Fruit fly (Drosophila melanogaster) whole organism, embryonic: ENCODE results near the gene CG5910.
A peak's percentile ranks its signal among the peaks of the same experiment; 100 is the strongest.

Experiments used
- Asciz ChIP-seq: fragments of 200-800 bp; sonication (Bioruptor generic); optimal IDR thresholded peaks from 2 replicates; lab custom pipeline; 2017; ENCODE audit warnings: missing biosample characterization, mild to moderate bottlenecking, missing genetic modification characterization, missing genetic modification reagents
- Bdp1 ChIP-seq: fragments of 200-800 bp; sonication (Bioruptor generic); optimal IDR thresholded peaks from 3 replicates; lab custom pipeline; 2016; ENCODE audit warnings: missing biosample characterization, missing genetic modification characterization
- C15 ChIP-seq: fragments of 200-800 bp; sonication (Bioruptor generic); IDR thresholded peaks from 3 replicates; pipeline ENCODE4 v1.3.6; 2022; ENCODE audit warnings: missing biosample characterization, missing genetic modification characterization
- CG10462 ChIP-seq: fragments of 200-800 bp; sonication (Bioruptor generic); optimal IDR thresholded peaks from 2 replicates; lab custom pipeline; 2016; ENCODE audit warnings: missing biosample characterization, missing genetic modification characterization
- CG12104 ChIP-seq: fragments of 200-800 bp; sonication (Bioruptor generic); optimal IDR thresholded peaks from 3 replicates; lab custom pipeline; 2016; ENCODE audit warnings: missing biosample characterization, missing genetic modification characterization
- CG1233 ChIP-seq: fragments of 200-800 bp; sonication (Bioruptor generic); optimal IDR thresholded peaks from 4 replicates; lab custom pipeline; 2018; ENCODE audit warnings: missing biosample characterization, mild to moderate bottlenecking, missing genetic modification characterization
- CG15269 ChIP-seq: fragments of 200-800 bp; sonication (Bioruptor generic); optimal IDR thresholded peaks from 2 replicates; lab custom pipeline; 2018; ENCODE audit warnings: missing biosample characterization, mild to moderate bottlenecking, missing genetic modification characterization, moderate library complexity
- CG1602 ChIP-seq: fragments of 200-800 bp; sonication (Bioruptor generic); optimal IDR thresholded peaks from 3 replicates; lab custom pipeline; 2016; ENCODE audit warnings: missing biosample characterization, missing genetic modification characterization
- CG1603 ChIP-seq: fragments of 200-800 bp; sonication (Bioruptor generic); optimal IDR thresholded peaks from 2 replicates; lab custom pipeline; 2019; ENCODE audit warnings: missing biosample characterization, mild to moderate bottlenecking, missing genetic modification characterization, moderate library complexity
- CG16813 ChIP-seq: fragments of 200-800 bp; sonication (Bioruptor generic); IDR thresholded peaks from 3 replicates; pipeline ENCODE4 v1.3.6; 2022; ENCODE audit warnings: missing biosample characterization, missing genetic modification characterization; ENCODE audit not compliant: partially characterized antibody
- CG31388 ChIP-seq: fragments of 200-800 bp; sonication (Bioruptor generic); optimal IDR thresholded peaks from 2 replicates; lab custom pipeline; 2016; ENCODE audit warnings: missing biosample characterization, missing genetic modification characterization
- CG32532 ChIP-seq: fragments of 200-800 bp; sonication (Bioruptor generic); IDR thresholded peaks from 2 replicates; pipeline ENCODE4 v1.3.6; 2022; ENCODE audit warnings: missing biosample characterization, missing genetic modification characterization
- CG4707 ChIP-seq: fragments of 200-800 bp; sonication (Bioruptor generic); optimal IDR thresholded peaks from 2 replicates; lab custom pipeline; 2018; ENCODE audit warnings: missing biosample characterization, mild to moderate bottlenecking, missing genetic modification characterization, moderate library complexity
- CG7786 ChIP-seq: fragments of 200-800 bp; sonication (Bioruptor generic); optimal IDR thresholded peaks from 2 replicates; lab custom pipeline; 2016; ENCODE audit warnings: missing biosample characterization, missing genetic modification characterization
- CG8765 ChIP-seq: fragments of 200-800 bp; sonication (Bioruptor generic); IDR thresholded peaks from 2 replicates; pipeline ENCODE4 v1.3.6; 2022; ENCODE audit warnings: missing biosample characterization, missing genetic modification characterization
- CG8924 ChIP-seq: fragments of 200-800 bp; optimal IDR thresholded peaks from 3 replicates; lab custom pipeline; 2019; ENCODE audit warnings: missing biosample characterization, mild to moderate bottlenecking, missing genetic modification characterization, moderate library complexity
- CG9817 ChIP-seq: fragments of 200-800 bp; sonication (Bioruptor generic); optimal IDR thresholded peaks from 2 replicates; lab custom pipeline; 2018; ENCODE audit warnings: missing biosample characterization, mild to moderate bottlenecking, missing genetic modification characterization, moderate library complexity
- CTCF ChIP-seq: fragments of 200-800 bp; sonication (Bioruptor generic); optimal IDR thresholded peaks from 2 replicates; lab custom pipeline; 2017; ENCODE audit warnings: missing biosample characterization, mild to moderate bottlenecking, missing genetic modification characterization, moderate library complexity
- CoRest ChIP-seq: fragments of 200-800 bp; sonication (Bioruptor generic); optimal IDR thresholded peaks from 3 replicates; lab custom pipeline; 2018; ENCODE audit warnings: missing biosample characterization, mild to moderate bottlenecking, missing genetic modification characterization, moderate library complexity
- Dref ChIP-seq: fragments of 200-800 bp; sonication (Bioruptor generic); IDR thresholded peaks from 2 replicates; pipeline ENCODE4 v1.3.6; 2022; ENCODE audit warnings: missing biosample characterization, missing genetic modification characterization
- HHEX ChIP-seq: fragments of 200-800 bp; sonication (Bioruptor generic); optimal IDR thresholded peaks from 3 replicates; lab custom pipeline; 2017; ENCODE audit warnings: missing biosample characterization, mild to moderate bottlenecking, missing genetic modification characterization, missing genetic modification reagents
- Kr ChIP-seq: fragments of 200-800 bp; sonication (Bioruptor generic); optimal IDR thresholded peaks from 2 replicates; lab custom pipeline; 2017; ENCODE audit warnings: missing biosample characterization, mild to moderate bottlenecking, missing genetic modification characterization
- MTF-1 ChIP-seq: fragments of 200-800 bp; sonication (Bioruptor generic); optimal IDR thresholded peaks from 2 replicates; lab custom pipeline; 2018; ENCODE audit warnings: missing biosample characterization, mild to moderate bottlenecking, missing genetic modification characterization, borderline replicate concordance
- Mad ChIP-seq: fragments of 200-800 bp; sonication (Bioruptor generic); optimal IDR thresholded peaks from 2 replicates; lab custom pipeline; 2016; ENCODE audit warnings: missing biosample characterization, missing genetic modification characterization
- Med ChIP-seq: fragments of 200-800 bp; sonication (Bioruptor generic); peaks from one replicate; lab custom pipeline; 2016; ENCODE audit warnings: missing biosample characterization, missing genetic modification characterization, mild to moderate bottlenecking, inconsistent platforms, moderate library complexity
- Mrtf ChIP-seq: fragments of 200-800 bp; sonication (Bioruptor generic); IDR thresholded peaks from 3 replicates; pipeline ENCODE4 v1.3.6; 2022; ENCODE audit warnings: missing biosample characterization, missing genetic modification characterization
- NC2α ChIP-seq: fragments of 200-800 bp; sonication (Bioruptor generic); optimal IDR thresholded peaks from 2 replicates; lab custom pipeline; 2016; ENCODE audit warnings: missing biosample characterization, missing genetic modification characterization
- NC2β ChIP-seq: fragments of 200-800 bp; sonication (Bioruptor generic); optimal IDR thresholded peaks from 2 replicates; lab custom pipeline; 2016; ENCODE audit warnings: missing biosample characterization, missing genetic modification characterization
- Neu2 ChIP-seq: fragments of 200-800 bp; sonication (Bioruptor generic); optimal IDR thresholded peaks from 3 replicates; lab custom pipeline; 2016; ENCODE audit warnings: missing biosample characterization, missing genetic modification characterization, borderline replicate concordance
- Opbp ChIP-seq: fragments of 200-800 bp; sonication (Bioruptor generic); IDR thresholded peaks from 3 replicates; pipeline ENCODE4 v1.3.6; 2022; ENCODE audit warnings: missing biosample characterization, missing genetic modification characterization; ENCODE audit not compliant: partially characterized antibody
- Rx ChIP-seq: fragments of 200-800 bp; sonication (Bioruptor generic); IDR thresholded peaks from 2 replicates; pipeline ENCODE4 v1.3.6; 2022; ENCODE audit warnings: missing biosample characterization, missing genetic modification characterization
- Sox102F ChIP-seq: fragments of 200-800 bp; sonication (Bioruptor generic); optimal IDR thresholded peaks from 2 replicates; lab custom pipeline; 2018; ENCODE audit warnings: missing biosample characterization, mild to moderate bottlenecking, missing genetic modification characterization, moderate library complexity
- amos ChIP-seq: fragments of 200-800 bp; sonication (Bioruptor generic); IDR thresholded peaks from 2 replicates; pipeline ENCODE4 v1.3.6; 2022; ENCODE audit warnings: missing biosample characterization, missing genetic modification characterization; ENCODE audit not compliant: partially characterized antibody
- crol ChIP-seq: fragments of 200-800 bp; sonication (Bioruptor generic); IDR thresholded peaks from 2 replicates; pipeline ENCODE4 v1.3.6; 2022; ENCODE audit warnings: missing biosample characterization, missing genetic modification characterization
- dan ChIP-seq: fragments of 200-800 bp; sonication (Bioruptor generic); IDR thresholded peaks from 2 replicates; pipeline ENCODE4 v1.3.6; 2022; ENCODE audit warnings: missing biosample characterization, missing genetic modification characterization
- en ChIP-seq: fragments of 200-800 bp; sonication (Bioruptor generic); optimal IDR thresholded peaks from 2 replicates; lab custom pipeline; 2016; ENCODE audit warnings: missing biosample characterization, missing genetic modification characterization
- exex ChIP-seq: fragments of 200-800 bp; sonication (Bioruptor generic); optimal IDR thresholded peaks from 4 replicates; lab custom pipeline; 2018; ENCODE audit warnings: missing biosample characterization, mild to moderate bottlenecking, missing genetic modification characterization, moderate library complexity
- jing ChIP-seq: fragments of 200-800 bp; sonication (Bioruptor generic); optimal IDR thresholded peaks from 2 replicates; lab custom pipeline; 2018; ENCODE audit warnings: missing biosample characterization, mild to moderate bottlenecking, missing genetic modification characterization
- ken ChIP-seq: fragments of 200-800 bp; sonication (Bioruptor generic); IDR thresholded peaks from 3 replicates; pipeline ENCODE4 v1.3.6; 2022; ENCODE audit warnings: missing biosample characterization, missing genetic modification characterization
- luna ChIP-seq: fragments of 200-800 bp; sonication (Bioruptor generic); optimal IDR thresholded peaks from 2 replicates; lab custom pipeline; 2016; ENCODE audit warnings: missing biosample characterization, missing genetic modification characterization
- pnt ChIP-seq: fragments of 200-800 bp; sonication (Bioruptor generic); optimal IDR thresholded peaks from 3 replicates; lab custom pipeline; 2016; ENCODE audit warnings: missing biosample characterization, missing genetic modification characterization
- salm ChIP-seq: fragments of 200-800 bp; sonication (Bioruptor generic); optimal IDR thresholded peaks from 2 replicates; lab custom pipeline; 2018; ENCODE audit warnings: missing biosample characterization, mild to moderate bottlenecking, missing genetic modification characterization
- sd ChIP-seq: fragments of 200-800 bp; sonication (Bioruptor generic); optimal IDR thresholded peaks from 3 replicates; lab custom pipeline; 2018; ENCODE audit warnings: missing biosample characterization, mild to moderate bottlenecking, missing genetic modification characterization, moderate library complexity
- sens ChIP-seq: fragments of 200-800 bp; sonication (Bioruptor generic); peaks from one replicate; lab custom pipeline; 2016; ENCODE audit warnings: missing biosample characterization, missing genetic modification characterization
- slou ChIP-seq: fragments of 200-800 bp; sonication (Bioruptor generic); optimal IDR thresholded peaks from 3 replicates; lab custom pipeline; 2016; ENCODE audit warnings: missing biosample characterization, missing genetic modification characterization
- sna ChIP-seq: fragments of 200-800 bp; sonication (Bioruptor generic); IDR thresholded peaks from 2 replicates; pipeline ENCODE4 v1.3.6; 2022; ENCODE audit warnings: missing biosample characterization, missing genetic modification characterization; ENCODE audit not compliant: partially characterized antibody
- sqz ChIP-seq: fragments of 200-800 bp; sonication (Bioruptor generic); optimal IDR thresholded peaks from 3 replicates; lab custom pipeline; 2018; ENCODE audit warnings: missing biosample characterization, mild to moderate bottlenecking, missing genetic modification characterization
- ssp ChIP-seq: fragments of 200-800 bp; sonication (Bioruptor generic); IDR thresholded peaks from 2 replicates; pipeline ENCODE4 v1.3.6; 2022; ENCODE audit warnings: missing biosample characterization, missing genetic modification characterization
- wdn ChIP-seq: fragments of 200-800 bp; sonication (Bioruptor generic); IDR thresholded peaks from 2 replicates; pipeline ENCODE4 v1.3.6; 2022; ENCODE audit warnings: missing biosample characterization, missing genetic modification characterization
- zen ChIP-seq: fragments of 200-800 bp; sonication (Bioruptor generic); optimal IDR thresholded peaks from 3 replicates; lab custom pipeline; 2018; ENCODE audit warnings: missing biosample characterization, mild to moderate bottlenecking, missing genetic modification characterization, moderate library complexity

CG5910 gene

dm6 chr3L:20441632-20442469, at the start of gene CG5910 (continued):
- TF ChIP-seq exex (peak; percentile 63), NC2α (GFP tag; lab: Kevin White, UChicago) (no peak), Sox102F (GFP tag; lab: Kevin White, UChicago) (peak; percentile 88), ssp (GFP tag; lab: Robert Waterston, UW) (peak; percentile 72), MTF-1 (GFP tag; lab: Kevin White, UChicago) (peak; percentile 53), CG10462 (peak; percentile 35), C15 (GFP tag; lab: Robert Waterston, UW) (0 out of 3 replicates have a peak, but pooled peaks have one; percentile 55), Kr (GFP tag; lab: Kevin White, UChicago) (no peak), amos (GFP tag; lab: Robert Waterston, UW) (no peak), luna (GFP tag; lab: Kevin White, UChicago) (no peak), jing (peak; percentile 70), Rx (0 out of 2 replicates have a peak, but pooled peaks have one; percentile 31), Bdp1 (GFP tag; lab: Kevin White, UChicago) (peak; percentile 31), crol (no peak), CG1233 (GFP tag; lab: Kevin White, UChicago) (peak; percentile 89), Mad (GFP tag; lab: Kevin White, UChicago) (no peak), dan (GFP tag; lab: Robert Waterston, UW) (no peak), NC2β (GFP tag; lab: Kevin White, UChicago) (no peak), wdn (GFP tag; lab: Robert Waterston, UW) (peak; percentile 72), CG9817 (tag; lab: Kevin White, UChicago) (peak; percentile 80), Opbp (GFP tag; lab: Robert Waterston, UW) (no peak), CTCF (GFP tag; lab: Kevin White, UChicago) (peak; percentile 36), Dref (GFP tag; lab: Robert Waterston, UW) (no peak), Asciz (GFP tag; lab: Kevin White, UChicago) (peak; percentile 78), CG1602 (peak; percentile 76), sqz (GFP tag; lab: Kevin White, UChicago) (no peak), CG4707 (GFP tag; lab: Kevin White, UChicago) (peak; percentile 34), CG7786 (GFP tag; lab: Kevin White, UChicago) (peak; percentile 22), pnt (GFP tag; lab: Kevin White, UChicago) (peak; percentile 43), CG15269 (tag; lab: Kevin White, UChicago) (peak; percentile 90)

- TF ChIP-seq CG8924, result no peak
- TF ChIP-seq salm (tag; lab: Kevin White, UChicago), result no peak
- no peak for TF ChIP-seq Mrtf (GFP tag; lab: Robert Waterston, UW)
- no peak for TF ChIP-seq CG32532 (GFP tag; lab: Robert Waterston, UW)
- no peak for TF ChIP-seq sna (GFP tag; lab: Robert Waterston, UW)
- TF ChIP-seq ken (GFP tag; lab: Robert Waterston, UW), result no peak
- no peak for TF ChIP-seq CG16813 (GFP tag; lab: Robert Waterston, UW)
- TF ChIP-seq sens (GFP tag; lab: Kevin White, UChicago), result peak; percentile 70
- no peak for TF ChIP-seq HHEX (GFP tag; lab: Kevin White, UChicago)
- TF ChIP-seq en, result no peak
- TF ChIP-seq Med (GFP tag; lab: Kevin White, UChicago), result peak; percentile 65
- no peak for TF ChIP-seq dan (GFP tag; lab: Robert Waterston, UW)
- TF ChIP-seq CG12104 (GFP tag; lab: Kevin White, UChicago), result no peak
- TF ChIP-seq CG1603 (tag; lab: Kevin White, UChicago), result peak; percentile 66
- no peak for TF ChIP-seq CG8765
- TF ChIP-seq CG31388 (GFP tag; lab: Kevin White, UChicago), result no peak
- TF ChIP-seq slou, result no peak
- TF ChIP-seq CoRest (tag; lab: Kevin White, UChicago), result no peak
- no peak for TF ChIP-seq zen (tag; lab: Kevin White, UChicago)
- no peak for TF ChIP-seq sd (tag; lab: Kevin White, UChicago)
- no peak for TF ChIP-seq Neu2
Observed at dm6 chr3L:20393357-20393756, 48.9 kb upstream of the CG5910 start, which contains the start of gene CG33969. Gene CG33969, minus strand, starts transcription at chr3L:20393553.
